Worm (Caenorhabditis elegans) whole organism, L4 larva: ENCODE results near the gene soc-2.

ENCODE experiments used
- ZK546.5 ChIP-seq, 2 experiments: sonication (generic microtip); optimal IDR thresholded peaks; 2 replicates each; lab custom pipeline; 2017; ENCODE audit warnings: missing biosample characterization in 2 of 2, missing genetic modification characterization in 2 of 2
- aha-1 ChIP-seq: fragments of 150-350 bp; peaks from one replicate; lab custom pipeline; 2014; ENCODE audit warnings: missing biosample characterization, missing genetic modification characterization
- ceh-82 ChIP-seq: sonication (generic microtip); optimal IDR thresholded peaks from 2 replicates; lab custom pipeline; 2017; ENCODE audit warnings: missing biosample characterization, missing genetic modification characterization
- ces-1 ChIP-seq: fragments of 150-350 bp; sonication (generic microtip); optimal IDR thresholded peaks from 4 replicates; lab custom pipeline; 2014; ENCODE audit warnings: missing biosample characterization, missing genetic modification reagents, missing genetic modification characterization
- ctbp-1 ChIP-seq: fragments of 200-800 bp; sonication (Bioruptor generic); IDR thresholded peaks from 2 replicates; pipeline ENCODE4 v1.3.6; 2022; ENCODE audit warnings: missing genetic modification reagents, missing genetic modification characterization, missing compliant biosample characterization
- daf-8 ChIP-seq: fragments of 200-800 bp; sonication (Bioruptor generic); IDR thresholded peaks from 2 replicates; pipeline ENCODE4 v1.3.6; 2022; ENCODE audit warnings: missing genetic modification characterization, missing compliant biosample characterization
- lin-13 ChIP-seq: fragments of 150-350 bp; optimal IDR thresholded peaks from 2 replicates; lab custom pipeline; 2014; ENCODE audit warnings: missing biosample characterization, missing genetic modification reagents, missing genetic modification characterization
- nhr-11 ChIP-seq: fragments of 150-350 bp; optimal IDR thresholded peaks from 2 replicates; lab custom pipeline; 2014; ENCODE audit warnings: missing biosample characterization, missing genetic modification characterization
- nhr-25 ChIP-seq: sonication (generic microtip); optimal IDR thresholded peaks from 2 replicates; lab custom pipeline; 2017; ENCODE audit warnings: missing genetic modification characterization, mild to moderate bottlenecking, missing compliant biosample characterization, antibody characterized with exemption, moderate library complexity, borderline replicate concordance; ENCODE audit not compliant: insufficient read depth
- unc-130 ChIP-seq: sonication (generic microtip); optimal IDR thresholded peaks from 2 replicates; lab custom pipeline; 2016; ENCODE audit warnings: missing genetic modification reagents, missing genetic modification characterization, missing compliant biosample characterization

DNA sequence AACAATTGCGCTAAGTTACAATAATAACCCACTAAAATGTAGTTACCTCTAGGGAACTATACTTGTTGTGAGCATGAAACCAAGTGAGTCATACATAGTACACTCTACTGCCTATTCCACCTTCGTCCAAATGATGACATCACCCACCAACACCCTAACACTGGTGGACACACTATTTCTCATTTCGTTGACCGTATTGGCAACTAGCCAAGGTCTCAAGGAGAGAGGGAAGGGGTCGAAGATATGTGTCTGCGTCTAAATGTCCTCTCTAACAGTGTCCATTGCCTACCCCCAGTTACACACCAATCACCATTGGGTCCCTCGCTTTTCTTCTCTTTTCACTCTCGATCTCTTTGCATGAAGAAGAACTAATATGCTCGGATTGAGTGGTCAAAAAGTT is 74.4 kb downstream of the soc-2 start:
- TF ChIP-seq ctbp-1 (GFP tag; lab: Robert Waterston, UW) (no peak), unc-130 (GFP tag; lab: Kevin White, UChicago) (no peak), ceh-82 (tag; lab: Kevin White, UChicago) (no peak), lin-13 (no peak), daf-8 (GFP tag; lab: Robert Waterston, UW) (no peak), ces-1 (GFP tag; lab: Kevin White, UChicago) (no peak), nhr-11 (tag; lab: Kevin White, UChicago) (no peak), nhr-25 (tag; lab: Kevin White, UChicago) (no peak), ZK546.5 (tag; optimal IDR thresholded peaks at IDR 0.05; lab: Kevin White, UChicago) (no peak), aha-1 (tag; lab: Kevin White, UChicago) (peak; percentile 85)
